Worm (Caenorhabditis elegans): ENCODE results near the gene slrp-1.

The slrp-1 gene

DNA sequence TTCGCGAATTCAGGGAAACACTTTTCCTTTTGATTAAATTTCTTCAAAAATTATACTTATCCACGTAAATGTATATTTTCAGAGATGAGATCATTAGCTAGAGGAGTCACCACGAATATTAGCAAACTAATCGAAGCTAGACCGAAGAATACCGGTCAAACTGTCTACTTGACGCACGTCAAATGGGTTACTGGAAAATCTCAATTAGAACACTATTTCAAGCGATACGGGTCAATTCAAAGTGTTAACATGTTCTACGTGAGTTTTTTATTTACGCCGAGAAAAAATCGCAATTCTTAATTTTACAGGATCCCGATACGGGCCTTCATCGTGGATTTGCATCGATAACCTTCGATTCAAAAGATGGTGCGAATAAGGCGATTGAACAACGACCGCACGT lies at the start of gene slrp-1:
TSS of gene slrp-1 (plus strand) at position 83 of the 400 bp plus-strand sequence.
- no peak for TF ChIP-seq hnd-1 (tag; optimal IDR thresholded peaks at IDR 0.05)
- no peak for TF ChIP-seq ama-1 (optimal IDR thresholded peaks at IDR 0.05)
- no peak for TF ChIP-seq aly-1 (tag; optimal IDR thresholded peaks at IDR 0.05)
- TF ChIP-seq ets-7 (tag; optimal IDR thresholded peaks at IDR 0.05): no peak
- TF ChIP-seq flt-1 (GFP tag; IDR thresholded peaks at IDR 0.05): no peak
- TF ChIP-seq hmg-4 (GFP tag; optimal IDR thresholded peaks at IDR 0.05): no peak
- TF ChIP-seq F13C5.2 (tag; optimal IDR thresholded peaks at IDR 0.05): no peak

DNA sequence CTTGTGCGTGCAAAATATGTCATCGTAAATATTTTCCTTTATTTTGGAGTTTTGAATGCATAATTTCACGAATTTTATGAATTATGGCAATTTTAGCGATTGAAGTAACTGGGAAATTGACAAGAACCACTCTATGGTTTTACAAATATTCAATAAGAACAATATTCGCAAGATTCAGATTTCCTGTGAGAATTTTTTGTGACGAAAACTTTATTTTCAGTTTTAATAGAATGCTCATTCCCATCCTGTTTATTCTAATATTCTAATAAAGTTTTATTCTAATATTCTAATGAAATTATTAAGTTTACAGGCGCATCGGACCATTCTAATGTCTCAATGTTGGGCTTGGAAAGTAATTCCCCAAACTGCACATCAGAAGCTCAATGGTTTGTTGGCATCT lies 42.5 kb upstream of the slrp-1 start, which contains the start of gene R11G10.3:
TSS of gene R11G10.3 (plus strand) at position 301 of the 400 bp plus-strand sequence.
- TF ChIP-seq scrt-1 (GFP tag; IDR thresholded peaks at IDR 0.05) (no peak), F13C5.2 (tag; optimal IDR thresholded peaks at IDR 0.05) (no peak), flt-1 (GFP tag; IDR thresholded peaks at IDR 0.05) (no peak), tbx-37 (GFP tag; conservative IDR thresholded peaks at IDR 0.05) (no peak), pes-1 (GFP tag; IDR thresholded peaks at IDR 0.05) (no peak), ceh-13 (GFP tag; optimal IDR thresholded peaks at IDR 0.05) (no peak), aly-1 (tag; optimal IDR thresholded peaks at IDR 0.05) (no peak), ama-1 (optimal IDR thresholded peaks at IDR 0.05) (no peak), ceh-36 (tag; optimal IDR thresholded peaks at IDR 0.05) (no peak), hmbx-1 (tag; optimal IDR thresholded peaks at IDR 0.05) (no peak)

DNA sequence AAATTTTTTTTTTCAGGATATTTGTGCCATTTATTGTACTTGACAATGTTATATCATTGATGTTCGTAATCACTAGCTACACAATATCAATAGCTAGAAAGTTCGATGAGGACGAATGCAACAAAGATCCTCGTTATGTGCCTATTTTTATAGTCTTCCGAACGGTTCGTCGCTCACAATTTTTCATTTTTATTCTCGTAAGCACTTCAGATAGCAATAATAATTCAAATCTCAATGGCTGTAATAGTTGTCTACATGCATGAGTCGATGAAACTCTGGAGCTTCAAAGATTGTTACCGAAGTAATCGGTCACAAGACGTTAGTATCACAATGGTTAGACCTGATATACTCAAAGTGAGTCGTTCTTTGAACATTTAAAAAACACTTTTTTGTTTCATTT lies 36.5 kb upstream of the slrp-1 start:
- TF ChIP-seq ceh-36 (tag; optimal IDR thresholded peaks at IDR 0.05): no peak

DNA sequence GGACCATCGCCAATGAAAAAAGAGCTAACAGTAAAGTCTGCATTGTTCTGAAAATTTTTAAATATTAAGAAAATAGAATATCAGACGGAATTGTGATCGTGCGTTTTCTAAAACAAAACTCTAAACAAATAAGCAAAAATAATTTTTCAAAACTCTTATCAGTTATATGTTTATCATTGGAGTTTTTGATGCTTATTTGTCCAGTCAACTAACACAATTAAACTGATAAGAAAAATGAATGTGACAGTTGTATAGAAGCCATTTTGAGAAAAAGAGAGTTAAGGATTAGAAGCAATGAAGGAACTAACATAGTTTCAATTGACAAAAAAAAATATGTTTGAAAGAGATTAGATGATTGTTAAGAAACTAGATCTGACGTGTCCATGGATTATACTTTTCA lies 35.0 kb upstream of the slrp-1 start, which contains the start of gene ttr-44:
TSS of gene ttr-44 (minus strand) at position 47 of the 400 bp plus-strand sequence.
- TF ChIP-seq ceh-36 (tag; optimal IDR thresholded peaks at IDR 0.05) (no peak), ets-7 (tag; optimal IDR thresholded peaks at IDR 0.05) (no peak), scrt-1 (GFP tag; IDR thresholded peaks at IDR 0.05) (no peak)

DNA sequence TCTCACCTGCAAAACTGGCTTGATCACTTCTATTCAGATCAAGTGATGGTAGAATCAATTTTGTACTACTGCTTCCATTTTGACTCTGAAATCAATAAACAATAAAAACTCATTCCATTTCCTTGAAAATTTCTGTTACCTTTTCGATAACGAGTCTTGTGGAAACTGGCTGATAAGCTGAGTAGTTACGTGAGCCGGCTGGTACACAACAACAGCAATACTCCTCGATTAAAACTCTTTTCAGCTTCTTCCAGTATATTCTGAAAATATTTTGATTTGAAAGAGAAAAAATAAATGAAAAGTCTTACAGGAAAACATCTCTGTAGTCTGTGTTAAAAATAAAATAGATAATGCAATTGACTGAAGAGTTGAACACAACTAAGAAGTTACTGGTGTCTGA lies 33.2 kb upstream of the slrp-1 start:
- TF ChIP-seq ets-7 (tag; optimal IDR thresholded peaks at IDR 0.05) (no peak), aly-1 (tag; optimal IDR thresholded peaks at IDR 0.05) (no peak), tra-4 (tag; optimal IDR thresholded peaks at IDR 0.05) (no peak), hmbx-1 (tag; optimal IDR thresholded peaks at IDR 0.05) (no peak), tbx-11 (GFP tag; IDR thresholded peaks at IDR 0.05) (no peak), scrt-1 (GFP tag; IDR thresholded peaks at IDR 0.05) (no peak), hnd-1 (tag; optimal IDR thresholded peaks at IDR 0.05) (no peak), F13C5.2 (tag; optimal IDR thresholded peaks at IDR 0.05) (no peak), ama-1 (optimal IDR thresholded peaks at IDR 0.05) (no peak), tbx-37 (GFP tag; conservative IDR thresholded peaks at IDR 0.05) (no peak), pes-1 (GFP tag; IDR thresholded peaks at IDR 0.05) (no peak), hmg-4 (GFP tag; optimal IDR thresholded peaks at IDR 0.05) (no peak), ceh-36 (tag; optimal IDR thresholded peaks at IDR 0.05) (no peak), B0310.2 (tag; optimal IDR thresholded peaks at IDR 0.05) (no peak)

DNA sequence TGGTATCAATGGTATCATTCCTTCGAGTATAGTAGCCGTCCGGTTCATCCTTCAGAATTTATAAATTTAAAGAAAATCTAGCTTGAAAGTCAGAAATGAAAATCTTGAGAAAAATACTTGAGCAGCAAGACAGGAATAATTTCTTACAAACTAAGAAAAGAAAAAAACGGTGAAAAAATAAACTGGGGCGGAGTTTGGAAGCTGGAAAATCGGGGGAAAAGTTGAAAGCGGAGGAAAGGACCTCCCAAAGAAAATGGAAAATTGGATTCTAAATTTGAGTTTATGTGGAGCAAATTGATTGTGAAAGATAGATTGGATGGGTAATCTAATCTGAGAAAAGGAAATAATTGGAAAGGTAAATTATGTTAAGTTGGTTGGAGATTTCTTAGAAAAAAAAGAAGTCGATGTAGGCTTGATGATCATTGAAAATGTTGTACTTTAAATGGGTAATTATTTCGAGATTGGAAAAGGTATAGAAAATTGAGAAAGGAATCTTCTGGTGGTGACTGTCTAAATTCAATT lies 29.5 kb upstream of the slrp-1 start, which contains the start of gene frpr-5:
TSS of gene frpr-5 (minus strand) at position 51 of the 522 bp plus-strand sequence.
- TF ChIP-seq flt-1 (GFP tag; IDR thresholded peaks at IDR 0.05): no peak
- TF ChIP-seq hnd-1 (tag; optimal IDR thresholded peaks at IDR 0.05): no peak
- no peak for TF ChIP-seq scrt-1 (GFP tag; IDR thresholded peaks at IDR 0.05)
- no peak for TF ChIP-seq ceh-36 (tag; optimal IDR thresholded peaks at IDR 0.05)
- no peak for TF ChIP-seq hmg-4 (GFP tag; optimal IDR thresholded peaks at IDR 0.05)
- TF ChIP-seq pes-1 (GFP tag; IDR thresholded peaks at IDR 0.05): no peak
- no peak for TF ChIP-seq B0310.2 (tag; optimal IDR thresholded peaks at IDR 0.05)
- TF ChIP-seq ets-7 (tag; optimal IDR thresholded peaks at IDR 0.05): no peak
- no peak for TF ChIP-seq hmbx-1 (tag; optimal IDR thresholded peaks at IDR 0.05)
- TF ChIP-seq tbx-11 (GFP tag; IDR thresholded peaks at IDR 0.05): no peak
- TF ChIP-seq aly-1 (tag; optimal IDR thresholded peaks at IDR 0.05): no peak
- TF ChIP-seq F13C5.2 (tag; optimal IDR thresholded peaks at IDR 0.05): no peak

DNA sequence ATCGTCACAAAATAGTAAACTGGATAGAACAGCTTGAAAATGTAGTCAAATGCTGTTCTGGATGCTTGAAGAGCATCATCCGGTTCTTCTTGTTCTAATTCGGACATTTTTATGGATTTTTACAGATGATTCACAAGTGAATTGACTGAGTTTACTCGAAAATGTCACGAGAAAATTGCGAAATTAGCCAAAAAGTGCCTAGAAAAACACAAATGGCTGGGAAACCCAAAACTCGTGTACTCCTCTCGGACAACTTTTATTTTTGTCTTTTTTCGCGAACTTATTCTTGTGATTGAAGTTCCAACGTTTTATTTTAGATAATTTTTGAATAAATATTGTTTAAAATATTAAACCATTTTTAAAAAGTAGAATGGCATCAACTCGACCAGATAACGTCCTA lies 14.1 kb upstream of the slrp-1 start, which contains the start of the genes C56A3.4 and C56A3.5:
TSS of gene C56A3.4 (minus strand) at position 154 of the 400 bp plus-strand sequence.
TSS of gene C56A3.5 (plus strand) at position 367 of the 400 bp plus-strand sequence.
- TF ChIP-seq hmg-4 (GFP tag; optimal IDR thresholded peaks at IDR 0.05): no peak

DNA sequence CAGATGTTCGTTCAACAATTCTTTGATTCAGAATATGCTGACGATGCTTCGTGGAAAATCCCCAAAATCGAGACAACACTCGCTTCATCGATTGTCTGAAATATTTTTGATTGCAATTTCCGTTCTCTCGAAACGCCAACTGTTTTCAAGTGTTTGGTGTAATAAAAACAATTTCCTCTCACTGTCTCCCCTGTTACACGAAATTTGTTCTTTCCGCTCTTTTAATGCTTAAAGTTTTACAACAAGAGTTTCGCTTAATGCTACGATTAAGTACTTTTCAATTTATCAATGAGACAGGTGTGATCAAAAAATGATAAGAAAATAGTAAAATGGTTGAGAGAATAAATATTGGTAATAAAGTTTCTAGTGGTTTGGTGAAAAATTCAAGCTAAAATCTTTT lies 9.4 kb upstream of the slrp-1 start, which contains the start of gene C56A3.6:
TSS of gene C56A3.6 (minus strand) at position 101 of the 400 bp plus-strand sequence.
- TF ChIP-seq ets-7 (tag; optimal IDR thresholded peaks at IDR 0.05): no peak
- no peak for TF ChIP-seq flt-1 (GFP tag; IDR thresholded peaks at IDR 0.05)
- TF ChIP-seq sea-1 (GFP tag; conservative IDR thresholded peaks at IDR 0.05): no peak
- no peak for TF ChIP-seq F13C5.2 (tag; optimal IDR thresholded peaks at IDR 0.05)
- TF ChIP-seq hnd-1 (tag; optimal IDR thresholded peaks at IDR 0.05): no peak
- TF ChIP-seq ama-1 (optimal IDR thresholded peaks at IDR 0.05): no peak
- TF ChIP-seq hmg-4 (GFP tag; optimal IDR thresholded peaks at IDR 0.05): no peak
- no peak for TF ChIP-seq aly-1 (tag; optimal IDR thresholded peaks at IDR 0.05)
- TF ChIP-seq ceh-36 (tag; optimal IDR thresholded peaks at IDR 0.05): no peak
- TF ChIP-seq tra-4 (tag; optimal IDR thresholded peaks at IDR 0.05): no peak
- no peak for TF ChIP-seq hmbx-1 (tag; optimal IDR thresholded peaks at IDR 0.05)
- no peak for TF ChIP-seq pes-1 (GFP tag; IDR thresholded peaks at IDR 0.05)
- no peak for TF ChIP-seq tbx-37 (GFP tag; conservative IDR thresholded peaks at IDR 0.05)
- TF ChIP-seq scrt-1 (GFP tag; IDR thresholded peaks at IDR 0.05): no peak
- TF ChIP-seq B0310.2 (tag; optimal IDR thresholded peaks at IDR 0.05): no peak
- TF ChIP-seq ceh-13 (GFP tag; optimal IDR thresholded peaks at IDR 0.05): no peak
- no peak for TF ChIP-seq tbx-11 (GFP tag; IDR thresholded peaks at IDR 0.05)

Data from whole organism, early embryonic.